Fruit fly (Drosophila melanogaster): ENCODE measurements around the gene CG7988.

Gene CG7988

dm6 chr3R:18198518-18199118 is 21.7 kb upstream of the CG7988 start (continued):
- no peak for TF ChIP-seq Hr78 (GFP tag; optimal IDR thresholded peaks at IDR 0.05)
- TF ChIP-seq luna (GFP tag; optimal IDR thresholded peaks at IDR 0.05): no peak
- TF ChIP-seq CG9215 (GFP tag; IDR thresholded peaks at IDR 0.05): no peak
- TF ChIP-seq CG1602 (GFP tag; optimal IDR thresholded peaks at IDR 0.05): peak; percentile 4
- no peak for TF ChIP-seq pita (GFP tag; optimal IDR thresholded peaks at IDR 0.05)
- peak; percentile 22 for TF ChIP-seq CG12236 (GFP tag; optimal IDR thresholded peaks at IDR 0.05)
- TF ChIP-seq NFAT (GFP tag; IDR thresholded peaks at IDR 0.05): no peak
- no peak for TF ChIP-seq grau (tag; optimal IDR thresholded peaks at IDR 0.05)
- peak; percentile 37 for TF ChIP-seq kay (GFP tag; optimal IDR thresholded peaks at IDR 0.05)
- no peak for TF ChIP-seq bcd (GFP tag; optimal IDR thresholded peaks at IDR 0.05)
- peak; percentile 33 for TF ChIP-seq Meics (GFP tag; optimal IDR thresholded peaks at IDR 0.05)
- peak; percentile 54 for TF ChIP-seq CG5180 (GFP tag; optimal IDR thresholded peaks at IDR 0.05)
- TF ChIP-seq gro (GFP tag; optimal IDR thresholded peaks at IDR 0.05): no peak
- TF ChIP-seq chinmo (GFP tag; IDR thresholded peaks at IDR 0.05; ENCODE audit: partially characterized antibody): no peak
- TF ChIP-seq slp2 (GFP tag; optimal IDR thresholded peaks at IDR 0.05): peak; percentile 30
- TF ChIP-seq HLH4C (GFP tag; IDR thresholded peaks at IDR 0.05; ENCODE audit: partially characterized antibody): no peak
- peak; percentile 21 for TF ChIP-seq CG6765 (GFP tag; optimal IDR thresholded peaks at IDR 0.05)
- peak; percentile 98 for TF ChIP-seq yki (optimal IDR thresholded peaks at IDR 0.05)
- no peak for TF ChIP-seq ind (GFP tag; optimal IDR thresholded peaks at IDR 0.05)
- no peak for TF ChIP-seq tx (GFP tag; optimal IDR thresholded peaks at IDR 0.05)
- TF ChIP-seq al (GFP tag; IDR thresholded peaks at IDR 0.05): no peak
- TF ChIP-seq jumu (GFP tag; optimal IDR thresholded peaks at IDR 0.05): peak; percentile 33
- no peak for TF ChIP-seq CG3995 (GFP tag; optimal IDR thresholded peaks at IDR 0.05)
- peak; percentile 36 for TF ChIP-seq CG18262 (tag; optimal IDR thresholded peaks at IDR 0.05)
- peak; percentile 27 for TF ChIP-seq CG3163 (GFP tag; optimal IDR thresholded peaks at IDR 0.05)
- TF ChIP-seq MESR4 (GFP tag; optimal IDR thresholded peaks at IDR 0.05): no peak
- TF ChIP-seq Lim3 (GFP tag; IDR thresholded peaks at IDR 0.05): no peak
- TF ChIP-seq MTF-1 (GFP tag; optimal IDR thresholded peaks at IDR 0.05; ENCODE audit: borderline replicate concordance): peak; percentile 48
- peak; percentile 9 for TF ChIP-seq CG10654 (GFP tag; optimal IDR thresholded peaks at IDR 0.05)
- no peak for TF ChIP-seq Aef1 (GFP tag; IDR thresholded peaks at IDR 0.05)
- TF ChIP-seq Optix (GFP tag; IDR thresholded peaks at IDR 0.05): no peak
- TF ChIP-seq slbo (GFP tag; IDR thresholded peaks at IDR 0.05): no peak
- TF ChIP-seq CG1233 (GFP tag; optimal IDR thresholded peaks at IDR 0.05): peak; percentile 43
- peak; percentile 47 for TF ChIP-seq CG2116 (GFP tag; optimal IDR thresholded peaks at IDR 0.05)
- TF ChIP-seq CG17328 (GFP tag; IDR thresholded peaks at IDR 0.05): no peak
- no peak for TF ChIP-seq oc (tag; optimal IDR thresholded peaks at IDR 0.05)
- TF ChIP-seq Ravus (GFP tag; IDR thresholded peaks at IDR 0.05): no peak
- TF ChIP-seq CG6272 (GFP tag; IDR thresholded peaks at IDR 0.05): no peak
- no peak for TF ChIP-seq Atf3 (GFP tag; optimal IDR thresholded peaks at IDR 0.05)
- no peak for TF ChIP-seq Bgb (GFP tag; IDR thresholded peaks at IDR 0.05; ENCODE audit: partially characterized antibody)
- no peak for TF ChIP-seq Usf (GFP tag; optimal IDR thresholded peaks at IDR 0.05)
- no peak for TF ChIP-seq vnd (GFP tag; IDR thresholded peaks at IDR 0.05; ENCODE audit: partially characterized antibody)
- peak; percentile 71 for TF ChIP-seq nerfin-1 (tag; optimal IDR thresholded peaks at IDR 0.05)
- peak; percentile 61 for TF ChIP-seq CG18599 (GFP tag; optimal IDR thresholded peaks at IDR 0.05)
- peak in 1 of 2 experiments; percentile 39 for TF ChIP-seq bsh (GFP tag; optimal IDR thresholded peaks at IDR 0.05)
- TF ChIP-seq H15 (GFP tag; IDR thresholded peaks at IDR 0.05): no peak
- TF ChIP-seq gcm (GFP tag; optimal IDR thresholded peaks at IDR 0.05): peak; percentile 49
- TF ChIP-seq fru (optimal IDR thresholded peaks at IDR 0.05): no peak
- no peak for TF ChIP-seq vfl (GFP tag; optimal IDR thresholded peaks at IDR 0.05)
- TF ChIP-seq CG16863 (GFP tag; optimal IDR thresholded peaks at IDR 0.05): peak; percentile 34
- TF ChIP-seq CG3838 (GFP tag; optimal IDR thresholded peaks at IDR 0.05): peak; percentile 64

All from whole organism, embryonic.